Worm (Caenorhabditis elegans) whole organism, late embryonic: ENCODE data around the gene pho-1.

Experiments used
- C08G9.2 ChIP-seq: sonication (generic microtip); optimal IDR thresholded peaks from 2 replicates; lab custom pipeline; 2016; ENCODE audit warnings: mild to moderate bottlenecking, missing genetic modification characterization, moderate library complexity, missing compliant biosample characterization
- F13H6.1 ChIP-seq: sonication (generic microtip); optimal IDR thresholded peaks from 2 replicates; lab custom pipeline; 2016; ENCODE audit warnings: missing genetic modification characterization, missing compliant biosample characterization
- K02D7.2 ChIP-seq: sonication (generic microtip); optimal IDR thresholded peaks from 2 replicates; lab custom pipeline; 2017; ENCODE audit warnings: mild to moderate bottlenecking, missing genetic modification characterization, missing compliant biosample characterization
- K09A11.1 ChIP-seq: sonication (generic microtip); optimal IDR thresholded peaks from 2 replicates; lab custom pipeline; 2017; ENCODE audit warnings: antibody characterized with exemption, mild to moderate bottlenecking, missing genetic modification characterization, missing compliant biosample characterization; ENCODE audit not compliant: insufficient read depth
- Y22D7AL.16 ChIP-seq: sonication (generic microtip); optimal IDR thresholded peaks from 2 replicates; lab custom pipeline; 2016; ENCODE audit warnings: missing genetic modification characterization, missing compliant biosample characterization
- ama-1 ChIP-seq: fragments of 150-350 bp; optimal IDR thresholded peaks from 2 replicates; lab custom pipeline; 2014
- ceh-14 ChIP-seq: sonication (generic microtip); optimal IDR thresholded peaks from 2 replicates; lab custom pipeline; 2016; ENCODE audit warnings: missing genotype, missing genetic modification characterization, missing compliant biosample characterization
- ceh-18 ChIP-seq: sonication (generic microtip); optimal IDR thresholded peaks from 2 replicates; lab custom pipeline; 2016; ENCODE audit warnings: missing genetic modification characterization, missing compliant biosample characterization
- ceh-19 ChIP-seq: fragments of 200-800 bp; sonication (Bioruptor generic); optimal IDR thresholded peaks from 2 replicates; lab custom pipeline; 2018; ENCODE audit warnings: mild to moderate bottlenecking, missing genetic modification characterization, missing compliant biosample characterization
- ceh-2 ChIP-seq: sonication (generic microtip); optimal IDR thresholded peaks from 2 replicates; lab custom pipeline; 2016; ENCODE audit warnings: missing genotype, missing genetic modification characterization, missing compliant biosample characterization
- ceh-24 ChIP-seq: sonication (generic microtip); optimal IDR thresholded peaks from 2 replicates; lab custom pipeline; 2016; ENCODE audit warnings: mild to moderate bottlenecking, missing genetic modification characterization, missing compliant biosample characterization
- ceh-30 ChIP-seq: fragments of 150-350 bp; optimal IDR thresholded peaks from 2 replicates; lab custom pipeline; 2014; ENCODE audit warnings: missing biosample characterization, missing genetic modification characterization
- ceh-34 ChIP-seq: sonication (generic microtip); optimal IDR thresholded peaks from 2 replicates; lab custom pipeline; 2016; ENCODE audit warnings: mild to moderate bottlenecking, missing genetic modification characterization, missing compliant biosample characterization
- ceh-48 ChIP-seq: sonication (generic microtip); optimal IDR thresholded peaks from 2 replicates; lab custom pipeline; 2016; ENCODE audit warnings: missing genetic modification characterization, inconsistent platforms, missing compliant biosample characterization
- ceh-6 ChIP-seq: fragments of 200-800 bp; sonication (Bioruptor generic); optimal IDR thresholded peaks from 2 replicates; lab custom pipeline; 2018; ENCODE audit warnings: mild to moderate bottlenecking, missing genetic modification characterization, missing compliant biosample characterization
- che-1 ChIP-seq: sonication (generic microtip); optimal IDR thresholded peaks from 2 replicates; lab custom pipeline; 2016; ENCODE audit warnings: mild to moderate bottlenecking, missing genetic modification characterization, missing compliant biosample characterization
- dmd-4 ChIP-seq: sonication (generic microtip); optimal IDR thresholded peaks from 2 replicates; lab custom pipeline; 2016; ENCODE audit warnings: borderline replicate concordance, missing genetic modification characterization, missing compliant biosample characterization
- dve-1 ChIP-seq: sonication (generic microtip); optimal IDR thresholded peaks from 2 replicates; lab custom pipeline; 2017; ENCODE audit warnings: antibody characterized with exemption, mild to moderate bottlenecking, missing genetic modification characterization, missing compliant biosample characterization
- elt-2 ChIP-seq: sonication (generic microtip); optimal IDR thresholded peaks from 2 replicates; lab custom pipeline; 2016; ENCODE audit warnings: missing genetic modification reagents, missing genetic modification characterization, missing compliant biosample characterization
- elt-4 ChIP-seq: sonication (generic microtip); optimal IDR thresholded peaks from 2 replicates; lab custom pipeline; 2016; ENCODE audit warnings: missing genetic modification characterization, missing compliant biosample characterization
- ets-4 ChIP-seq: sonication (generic microtip); optimal IDR thresholded peaks from 2 replicates; lab custom pipeline; 2016; ENCODE audit warnings: missing genetic modification characterization, missing compliant biosample characterization
- fkh-10 ChIP-seq: fragments of 150-350 bp; optimal IDR thresholded peaks from 2 replicates; lab custom pipeline; 2014; ENCODE audit warnings: missing biosample characterization, missing genetic modification reagents, missing genetic modification characterization
- fkh-6 ChIP-seq: sonication (generic microtip); optimal IDR thresholded peaks from 2 replicates; lab custom pipeline; 2016; ENCODE audit warnings: missing genetic modification characterization, missing compliant biosample characterization
- gmeb-2 ChIP-seq: sonication (generic microtip); optimal IDR thresholded peaks from 2 replicates; lab custom pipeline; 2016; ENCODE audit warnings: missing genetic modification characterization, inconsistent platforms, missing compliant biosample characterization
- hlh-15 ChIP-seq: sonication (generic microtip); optimal IDR thresholded peaks from 2 replicates; lab custom pipeline; 2016; ENCODE audit warnings: missing genetic modification characterization, missing compliant biosample characterization
- lim-6 ChIP-seq: sonication (generic microtip); optimal IDR thresholded peaks from 2 replicates; lab custom pipeline; 2016; ENCODE audit warnings: missing genetic modification characterization, missing compliant biosample characterization
- lin-11 ChIP-seq: fragments of 200-800 bp; sonication (Bioruptor generic); optimal IDR thresholded peaks from 2 replicates; lab custom pipeline; 2018; ENCODE audit warnings: mild to moderate bottlenecking, missing genetic modification characterization, missing compliant biosample characterization
- npax-4 ChIP-seq: sonication (generic microtip); optimal IDR thresholded peaks from 2 replicates; lab custom pipeline; 2016; ENCODE audit warnings: missing genetic modification characterization, missing compliant biosample characterization
- syd-9 ChIP-seq: sonication (generic microtip); optimal IDR thresholded peaks from 2 replicates; lab custom pipeline; 2016; ENCODE audit warnings: mild to moderate bottlenecking, missing genetic modification characterization, moderate library complexity, missing compliant biosample characterization
- tbx-2 ChIP-seq: sonication (generic microtip); optimal IDR thresholded peaks from 2 replicates; lab custom pipeline; 2016; ENCODE audit warnings: missing genetic modification characterization, missing compliant biosample characterization
- tbx-7 ChIP-seq: sonication (generic microtip); optimal IDR thresholded peaks from 2 replicates; lab custom pipeline; 2016; ENCODE audit warnings: missing genotype, missing genetic modification characterization, missing compliant biosample characterization
- ttx-3 ChIP-seq: sonication (generic microtip); optimal IDR thresholded peaks from 2 replicates; lab custom pipeline; 2016; ENCODE audit warnings: missing genetic modification reagents, missing genetic modification characterization, missing compliant biosample characterization
- unc-55 ChIP-seq: sonication (generic microtip); optimal IDR thresholded peaks from 2 replicates; lab custom pipeline; 2017; ENCODE audit warnings: missing biosample characterization, missing genetic modification reagents, missing genetic modification characterization
- zip-5 ChIP-seq: sonication (generic microtip); optimal IDR thresholded peaks from 2 replicates; lab custom pipeline; 2016; ENCODE audit warnings: missing genetic modification characterization, missing compliant biosample characterization
- ztf-16 ChIP-seq: sonication (generic microtip); optimal IDR thresholded peaks from 2 replicates; lab custom pipeline; 2017; ENCODE audit warnings: missing genetic modification characterization, missing compliant biosample characterization

The pho-1 gene

ce11 chrII:5187934-5188333, 47.7 kb downstream of the pho-1 start:
- TF ChIP-seq ceh-6 (GFP tag; lab: Kevin White, UChicago) = no peak
- TF ChIP-seq fkh-6 (tag; lab: Kevin White, UChicago) = no peak
- no peak for TF ChIP-seq gmeb-2 (tag; lab: Kevin White, UChicago)
- TF ChIP-seq ceh-48 = no peak
- TF ChIP-seq che-1 (tag; lab: Kevin White, UChicago) = no peak
- no peak for TF ChIP-seq dve-1 (tag; lab: Kevin White, UChicago)
- no peak for TF ChIP-seq ceh-30 (tag; lab: Kevin White, UChicago)
- no peak for TF ChIP-seq dmd-4 (tag; lab: Kevin White, UChicago)
- no peak for TF ChIP-seq ceh-14 (tag; lab: Kevin White, UChicago)
- TF ChIP-seq elt-4 = no peak
- TF ChIP-seq K09A11.1 (tag; lab: Kevin White, UChicago) = no peak
- no peak for TF ChIP-seq lin-11 (tag; lab: Kevin White, UChicago)
- TF ChIP-seq lim-6 (tag; lab: Kevin White, UChicago) = no peak
- TF ChIP-seq ets-4 (tag; lab: Kevin White, UChicago) = no peak
- no peak for TF ChIP-seq ama-1
- TF ChIP-seq unc-55 (GFP tag; lab: Kevin White, UChicago) = no peak
- no peak for TF ChIP-seq ceh-19 (GFP tag; lab: Kevin White, UChicago)
- no peak for TF ChIP-seq npax-4 (tag; lab: Kevin White, UChicago)

- no peak for TF ChIP-seq elt-2 (tag; lab: Kevin White, UChicago)
- TF ChIP-seq ceh-19 (GFP tag; lab: Kevin White, UChicago) = no peak
- no peak for TF ChIP-seq fkh-10 (GFP tag; lab: Kevin White, UChicago)
- no peak for TF ChIP-seq ztf-16 (tag; lab: Kevin White, UChicago)
- TF ChIP-seq zip-5 (tag; lab: Kevin White, UChicago) = no peak
- TF ChIP-seq hlh-15 (tag; lab: Kevin White, UChicago) = no peak
- no peak for TF ChIP-seq ceh-18
- no peak for TF ChIP-seq K02D7.2
- no peak for TF ChIP-seq ama-1
- no peak for TF ChIP-seq tbx-7 (tag; lab: Kevin White, UChicago)
- no peak for TF ChIP-seq ceh-34 (tag; lab: Kevin White, UChicago)
- TF ChIP-seq ceh-24 = no peak
- TF ChIP-seq lin-11 (tag; lab: Kevin White, UChicago) = no peak
- TF ChIP-seq ttx-3 (tag; lab: Kevin White, UChicago) = no peak
- no peak for TF ChIP-seq ceh-2
These were observed 48.2 kb downstream of the pho-1 start, which contains the start of gene crh-2 for ce11 chrII:5187469-5187868. Gene crh-2 (minus strand): TSS chrII:5187569.

- TF ChIP-seq F13H6.1 (tag; lab: Kevin White, UChicago) (no peak), lim-6 (tag; lab: Kevin White, UChicago) (no peak), ceh-14 (tag; lab: Kevin White, UChicago) (no peak), gmeb-2 (tag; lab: Kevin White, UChicago) (no peak), dve-1 (tag; lab: Kevin White, UChicago) (no peak), tbx-2 (tag; lab: Kevin White, UChicago) (no peak), syd-9 (tag; lab: Kevin White, UChicago) (no peak)
These were observed 48.8 kb downstream of the pho-1 start for ce11 chrII:5186870-5187269.

ce11 chrII:5185955-5186539, 49.6 kb downstream of the pho-1 start:
- TF ChIP-seq ceh-6 (GFP tag; lab: Kevin White, UChicago) (no peak), C08G9.2 (tag; lab: Kevin White, UChicago) (no peak), Y22D7AL.16 (tag; lab: Kevin White, UChicago) (no peak), elt-2 (tag; lab: Kevin White, UChicago) (peak; percentile 88)
- TF ChIP-seq, all 69 proteins: peak for 1
